Worm (Caenorhabditis elegans) whole organism, late embryonic: Measurements from ENCODE around the gene xpd-1.

Experiments
- F13H6.1 ChIP-seq: sonication (generic microtip); optimal IDR thresholded peaks from 2 replicates; lab custom pipeline; 2016; ENCODE audit warnings: missing genetic modification characterization, missing compliant biosample characterization
- K02D7.2 ChIP-seq: sonication (generic microtip); optimal IDR thresholded peaks from 2 replicates; lab custom pipeline; 2017; ENCODE audit warnings: mild to moderate bottlenecking, missing genetic modification characterization, missing compliant biosample characterization
- ceh-14 ChIP-seq: sonication (generic microtip); optimal IDR thresholded peaks from 2 replicates; lab custom pipeline; 2016; ENCODE audit warnings: missing genotype, missing genetic modification characterization, missing compliant biosample characterization
- ceh-22 ChIP-seq: sonication (generic microtip); optimal IDR thresholded peaks from 2 replicates; lab custom pipeline; 2017; ENCODE audit warnings: missing biosample characterization, missing genetic modification characterization
- ceh-9 ChIP-seq: sonication (generic microtip); optimal IDR thresholded peaks from 2 replicates; lab custom pipeline; 2016; ENCODE audit warnings: mild to moderate bottlenecking, missing genetic modification characterization, inconsistent platforms, missing compliant biosample characterization
- eyg-1 ChIP-seq: sonication (generic microtip); optimal IDR thresholded peaks from 2 replicates; lab custom pipeline; 2016; ENCODE audit warnings: missing genotype, missing genetic modification characterization, missing compliant biosample characterization
- hlh-30 ChIP-seq: sonication (generic microtip); optimal IDR thresholded peaks from 2 replicates; lab custom pipeline; 2017; ENCODE audit warnings: antibody characterized with exemption, missing genetic modification characterization, missing compliant biosample characterization; ENCODE audit not compliant: insufficient read depth
- nhr-11 ChIP-seq: fragments of 150-350 bp; optimal IDR thresholded peaks from 2 replicates; lab custom pipeline; 2014; ENCODE audit warnings: missing biosample characterization, missing genetic modification characterization
- odd-2 ChIP-seq: sonication (generic microtip); optimal IDR thresholded peaks from 2 replicates; lab custom pipeline; 2017; ENCODE audit warnings: antibody characterized with exemption, mild to moderate bottlenecking, missing genetic modification characterization, missing compliant biosample characterization
- pha-2 ChIP-seq: sonication (generic microtip); optimal IDR thresholded peaks from 2 replicates; lab custom pipeline; 2017; ENCODE audit warnings: mild to moderate bottlenecking, missing genetic modification characterization, missing compliant biosample characterization
- rnt-1 ChIP-seq: sonication (generic microtip); optimal IDR thresholded peaks from 2 replicates; lab custom pipeline; 2016; ENCODE audit warnings: missing genetic modification characterization, missing compliant biosample characterization
- tbx-2 ChIP-seq: sonication (generic microtip); optimal IDR thresholded peaks from 2 replicates; lab custom pipeline; 2016; ENCODE audit warnings: missing genetic modification characterization, missing compliant biosample characterization
- zip-5 ChIP-seq: sonication (generic microtip); optimal IDR thresholded peaks from 2 replicates; lab custom pipeline; 2016; ENCODE audit warnings: missing genetic modification characterization, missing compliant biosample characterization

DNA sequence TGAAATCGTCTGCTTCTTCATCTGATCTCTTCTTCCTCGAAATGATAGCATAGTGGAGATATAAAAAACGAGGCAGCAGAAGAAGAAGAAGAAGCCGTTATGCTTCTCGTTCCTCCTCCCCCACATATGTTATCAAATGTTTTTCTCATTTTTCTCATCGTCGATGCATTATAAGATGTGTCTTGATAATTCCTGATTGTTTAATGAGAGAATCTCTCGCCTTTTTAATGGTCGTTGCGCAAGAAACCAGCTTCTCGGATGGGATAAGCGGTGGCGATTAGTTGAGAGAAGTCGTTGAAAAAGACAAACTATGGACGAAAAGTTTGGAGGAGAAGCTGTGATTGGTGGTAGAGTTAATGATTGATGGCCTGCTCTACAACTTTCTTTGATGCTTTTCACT is 29.6 kb downstream of the xpd-1 start, which contains the start of gene Y50D7A.13:
- TF ChIP-seq nhr-11 (tag; lab: Kevin White, UChicago) (no peak), tbx-2 (tag; lab: Kevin White, UChicago) (no peak), pha-2 (tag; lab: Kevin White, UChicago) (no peak), F13H6.1 (tag; lab: Kevin White, UChicago) (no peak), rnt-1 (no peak), ceh-9 (tag; lab: Kevin White, UChicago) (no peak), zip-5 (tag; lab: Kevin White, UChicago) (no peak), hlh-30 (tag; lab: Kevin White, UChicago) (no peak), ceh-14 (no peak), odd-2 (tag; lab: Kevin White, UChicago) (no peak), K02D7.2 (tag; lab: Kevin White, UChicago) (no peak), ceh-22 (no peak), eyg-1 (tag; lab: Kevin White, UChicago) (no peak)
